Worm (Caenorhabditis elegans): ENCODE results near the gene nipa-1.

- TF ChIP-seq ztf-29 (GFP tag; IDR thresholded peaks at IDR 0.05) (no peak), ztf-23 (GFP tag; IDR thresholded peaks at IDR 0.05) (no peak), flt-1 (GFP tag; IDR thresholded peaks at IDR 0.05) (no peak), tab-1 (GFP tag; IDR thresholded peaks at IDR 0.05) (no peak), ref-1 (GFP tag; conservative IDR thresholded peaks at IDR 0.05) (no peak), med-1 (GFP tag; optimal IDR thresholded peaks at IDR 0.05; ENCODE audit: insufficient read depth) (no peak), klf-2 (GFP tag; conservative IDR thresholded peaks at IDR 0.05) (no peak)
These were observed 28.0 kb upstream of the nipa-1 start, which contains the start of gene C44B11.1 for ce11 chrIII:3154968-3155367.

Measured in whole organism, midembryonic.